Fruit fly (Drosophila melanogaster): Measurements from ENCODE around the gene Vml.

Vml gene

dm6 chrX:2278782-2279304, 3.2 kb downstream of the Vml start:
- no peak for TF ChIP-seq CG8478 (optimal IDR thresholded peaks at IDR 0.05)
- no peak for TF ChIP-seq CTCF (optimal IDR thresholded peaks at IDR 0.05)

- TF ChIP-seq CTCF (optimal IDR thresholded peaks at IDR 0.05) (no peak), CG8478 (optimal IDR thresholded peaks at IDR 0.05) (no peak)
Measured at dm6 chrX:2283470-2283869, 7.8 kb downstream of the Vml start.

- no peak for TF ChIP-seq CG8478 (optimal IDR thresholded peaks at IDR 0.05)
- no peak for TF ChIP-seq CTCF (optimal IDR thresholded peaks at IDR 0.05)
Measured at dm6 chrX:2286255-2286654, 10.6 kb downstream of the Vml start.

- TF ChIP-seq CG8478 (optimal IDR thresholded peaks at IDR 0.05), result no peak
- TF ChIP-seq CTCF (optimal IDR thresholded peaks at IDR 0.05), result no peak
Measured at dm6 chrX:2286985-2287384, 11.4 kb downstream of the Vml start.

dm6 chrX:2288327-2288726, 12.7 kb downstream of the Vml start:
- no peak for TF ChIP-seq CTCF (optimal IDR thresholded peaks at IDR 0.05)
- TF ChIP-seq CG8478 (optimal IDR thresholded peaks at IDR 0.05), result no peak

dm6 chrX:2289134-2289533, 13.5 kb downstream of the Vml start:
- TF ChIP-seq CTCF (optimal IDR thresholded peaks at IDR 0.05), result no peak
- no peak for TF ChIP-seq CG8478 (optimal IDR thresholded peaks at IDR 0.05)

- TF ChIP-seq CG8478 (optimal IDR thresholded peaks at IDR 0.05) (no peak), CTCF (optimal IDR thresholded peaks at IDR 0.05) (no peak)
Measured at dm6 chrX:2291023-2291422, 15.4 kb downstream of the Vml start.

dm6 chrX:2292410-2292809, 16.8 kb downstream of the Vml start:
- TF ChIP-seq CG8478 (optimal IDR thresholded peaks at IDR 0.05), result no peak

dm6 chrX:2293294-2293988, 17.8 kb downstream of the Vml start, which contains the start of gene CG2865:
CG2865 (minus strand) TSS chrX:2293411.
- TF ChIP-seq CG8478 (optimal IDR thresholded peaks at IDR 0.05) (no peak), CTCF (optimal IDR thresholded peaks at IDR 0.05) (no peak)

dm6 chrX:2294474-2295434, 19.1 kb downstream of the Vml start:
- TF ChIP-seq CG8478 (optimal IDR thresholded peaks at IDR 0.05) (no peak), CTCF (optimal IDR thresholded peaks at IDR 0.05) (no peak)

dm6 chrX:2295435-2296229, 20.0 kb downstream of the Vml start, which contains the start of gene Raf:
Raf (plus strand) TSS chrX:2295466.
- TF ChIP-seq CTCF (optimal IDR thresholded peaks at IDR 0.05) (no peak), CG8478 (optimal IDR thresholded peaks at IDR 0.05) (no peak)

- TF ChIP-seq CTCF (optimal IDR thresholded peaks at IDR 0.05) (no peak), CG8478 (optimal IDR thresholded peaks at IDR 0.05) (no peak)
Measured at dm6 chrX:2296230-2297044, 20.8 kb downstream of the Vml start.

- TF ChIP-seq CG8478 (optimal IDR thresholded peaks at IDR 0.05), result no peak
- no peak for TF ChIP-seq CTCF (optimal IDR thresholded peaks at IDR 0.05)
Measured at dm6 chrX:2297428-2298200, 22.0 kb downstream of the Vml start.
